Fruit fly (Drosophila melanogaster): ENCODE data around the gene ymp.

ymp gene

dm6 chr3R:25648258-25648606 is 39.3 kb upstream of the ymp start (continued):
- TF ChIP-seq luna (GFP tag; optimal IDR thresholded peaks at IDR 0.05) (no peak), Nf-YA (GFP tag; IDR thresholded peaks at IDR 0.05) (no peak), Hsf (GFP tag; optimal IDR thresholded peaks at IDR 0.05) (no peak), gro (GFP tag; optimal IDR thresholded peaks at IDR 0.05) (no peak), lola (GFP tag; optimal IDR thresholded peaks at IDR 0.05) (peak in 1 of 3 experiments; percentile 15), CG30020 (tag; optimal IDR thresholded peaks at IDR 0.05) (peak; percentile 52), sd (tag; optimal IDR thresholded peaks at IDR 0.05) (no peak), tup (GFP tag; optimal IDR thresholded peaks at IDR 0.05) (no peak), ken (GFP tag; IDR thresholded peaks at IDR 0.05) (no peak), chm (GFP tag; IDR thresholded peaks at IDR 0.05) (0 out of 2 replicates have a peak, but pooled peaks have one; percentile 2), row (GFP tag; IDR thresholded peaks at IDR 0.05) (0 out of 3 replicates have a peak, but pooled peaks have one; percentile 3), CG4730 (GFP tag; IDR thresholded peaks at IDR 0.05) (no peak), CG6765 (GFP tag; optimal IDR thresholded peaks at IDR 0.05) (no peak), cg (GFP tag; optimal IDR thresholded peaks at IDR 0.05) (peak; percentile 30), CG9215 (GFP tag; IDR thresholded peaks at IDR 0.05) (no peak), CG8290 (GFP tag; optimal IDR thresholded peaks at IDR 0.05) (peak; percentile 38), CG8290 (tag; optimal IDR thresholded peaks at IDR 0.05) (peak in 1 of 2 experiments; percentile 64), CG31365 (tag; optimal IDR thresholded peaks at IDR 0.05) (no peak), CG14710 (tag; optimal IDR thresholded peaks at IDR 0.05) (peak; percentile 35), Oaz (GFP tag; IDR thresholded peaks at IDR 0.05) (no peak), ham (GFP tag; IDR thresholded peaks at IDR 0.05) (no peak), BEAF-32 (GFP tag; optimal IDR thresholded peaks at IDR 0.05) (no peak)

DNA sequence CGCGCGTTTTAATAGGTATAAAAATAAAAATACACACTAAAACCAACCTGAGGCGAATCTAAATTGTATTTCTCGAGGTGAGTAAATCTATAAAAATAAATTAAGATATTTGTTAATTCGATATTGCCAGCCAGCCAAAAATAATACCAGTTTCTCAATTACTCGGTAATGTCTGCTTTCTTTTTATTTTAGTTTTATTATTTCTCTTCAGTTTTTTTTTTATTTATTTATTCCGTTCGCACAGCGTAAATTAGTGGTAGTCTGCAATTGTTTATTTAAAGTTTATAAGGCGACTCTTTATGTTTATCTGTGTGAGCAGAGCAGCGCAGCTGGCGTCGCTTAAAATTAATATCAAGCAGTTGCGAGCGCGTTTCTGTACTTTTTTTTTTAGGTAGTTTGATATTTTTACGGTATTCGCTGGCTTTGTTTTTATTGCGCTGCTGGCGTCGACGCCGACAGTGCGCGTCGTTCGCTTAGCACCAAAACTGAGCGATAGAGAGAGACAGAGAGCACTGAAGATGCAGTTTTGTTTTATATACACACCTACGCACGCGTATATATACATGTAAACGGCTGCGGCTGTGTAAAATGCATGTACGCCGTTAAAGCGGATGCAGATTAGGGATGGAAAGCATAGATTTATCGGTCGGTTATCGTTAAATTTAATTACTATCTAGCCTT is 38.8 kb upstream of the ymp start:
- TF ChIP-seq dimm (GFP tag; IDR thresholded peaks at IDR 0.05) (no peak), Max (GFP tag; optimal IDR thresholded peaks at IDR 0.05) (no peak), nmo (GFP tag; optimal IDR thresholded peaks at IDR 0.05) (peak; percentile 27), zen (tag; optimal IDR thresholded peaks at IDR 0.05) (peak; percentile 63), Dp (GFP tag; optimal IDR thresholded peaks at IDR 0.05) (peak; percentile 4), CG7987 (GFP tag; optimal IDR thresholded peaks at IDR 0.05) (peak; percentile 7), unc-4 (GFP tag; IDR thresholded peaks at IDR 0.05; ENCODE audit: partially characterized antibody) (peak; percentile 25; the same call in 1 of the 2 replicates), Atf-2 (GFP tag; optimal IDR thresholded peaks at IDR 0.05) (no peak), fd3F (GFP tag; optimal IDR thresholded peaks at IDR 0.05) (no peak), CG16779 (GFP tag; IDR thresholded peaks at IDR 0.05) (no peak), insv (GFP tag; optimal IDR thresholded peaks at IDR 0.05) (peak in 1 of 2 experiments; percentile 13), CG16813 (GFP tag; IDR thresholded peaks at IDR 0.05; ENCODE audit: partially characterized antibody) (peak; percentile 77), CG11695 (GFP tag; IDR thresholded peaks at IDR 0.05) (peak; percentile 82), sna (GFP tag; IDR thresholded peaks at IDR 0.05; ENCODE audit: partially characterized antibody) (peak; percentile 77), her (GFP tag; optimal IDR thresholded peaks at IDR 0.05) (no peak), Neu2 (GFP tag; optimal IDR thresholded peaks at IDR 0.05; ENCODE audit: borderline replicate concordance) (peak; percentile 3), slou (GFP tag; optimal IDR thresholded peaks at IDR 0.05) (no peak), Scr (GFP tag; IDR thresholded peaks at IDR 0.05; ENCODE audit: partially characterized antibody) (peak; percentile 67), CG4424 (GFP tag; optimal IDR thresholded peaks at IDR 0.05) (peak; percentile 13), Rfx (GFP tag; IDR thresholded peaks at IDR 0.05) (no peak), Six4 (GFP tag; optimal IDR thresholded peaks at IDR 0.05) (no peak), CG32767 (GFP tag; IDR thresholded peaks at IDR 0.05) (peak; percentile 70), HLH3B (GFP tag; IDR thresholded peaks at IDR 0.05) (peak; percentile 46; the same call in 1 of the 2 replicates), fd102C (GFP tag; optimal IDR thresholded peaks at IDR 0.05) (no peak), CG11696 (GFP tag; IDR thresholded peaks at IDR 0.05) (peak; percentile 94), CG13624 (GFP tag; optimal IDR thresholded peaks at IDR 0.05) (peak; percentile 34), CG1529 (GFP tag; optimal IDR thresholded peaks at IDR 0.05) (no peak), gcm (GFP tag; optimal IDR thresholded peaks at IDR 0.05) (peak; percentile 8)

Measured in whole organism, embryonic.